Fruit fly (Drosophila melanogaster): Measurements from ENCODE around the gene CG33764.
A peak's percentile ranks its signal among the peaks of the same experiment; 100 is the strongest.

CG33764 gene

DNA sequence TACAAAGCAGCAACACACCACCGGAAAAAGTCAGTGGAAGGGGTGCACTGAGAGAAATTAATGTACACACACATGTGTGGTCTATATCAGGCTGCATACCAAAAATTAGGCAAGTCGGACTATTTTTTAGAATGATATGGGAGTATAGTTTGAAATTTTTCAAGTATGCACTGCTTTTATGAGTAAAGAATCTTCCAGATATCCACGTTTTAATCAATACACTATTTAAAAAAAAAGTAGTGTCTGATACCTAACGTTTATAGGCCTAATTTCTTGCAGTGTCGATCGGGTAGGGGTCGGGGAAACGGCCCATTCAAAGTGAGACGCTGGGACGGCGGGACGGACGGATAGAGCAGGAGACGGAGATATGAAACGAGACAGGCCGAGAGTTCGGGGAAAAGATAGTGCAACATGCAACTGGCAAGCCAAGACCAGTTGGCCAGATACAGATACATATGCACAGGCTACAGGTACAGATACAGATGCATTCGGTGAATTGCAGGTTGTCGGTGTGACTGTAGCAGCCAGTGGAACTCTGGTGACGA is 36.9 kb downstream of the CG33764 start (continued):
- peak; percentile 70 for TF ChIP-seq CG6683 (GFP tag; optimal IDR thresholded peaks at IDR 0.05)
- peak; percentile 65 for TF ChIP-seq Ada2b (GFP tag; IDR thresholded peaks at IDR 0.05)
- TF ChIP-seq sna (GFP tag; IDR thresholded peaks at IDR 0.05; ENCODE audit: partially characterized antibody) = no peak
- TF ChIP-seq zen (tag; optimal IDR thresholded peaks at IDR 0.05) = peak; percentile 99
- peak; percentile 100 for TF ChIP-seq sens (GFP tag)
- TF ChIP-seq kah (GFP tag; optimal IDR thresholded peaks at IDR 0.05) = peak; percentile 87
- TF ChIP-seq CG6854 (GFP tag; optimal IDR thresholded peaks at IDR 0.05) = peak; percentile 61
- TF ChIP-seq bbx (GFP tag; IDR thresholded peaks at IDR 0.05; ENCODE audit: partially characterized antibody) = no peak
- TF ChIP-seq Opbp (GFP tag; IDR thresholded peaks at IDR 0.05; ENCODE audit: partially characterized antibody) = no peak
- peak; percentile 85 for TF ChIP-seq run (tag; optimal IDR thresholded peaks at IDR 0.05)
- no peak; the same call in 1 of the 2 replicates for TF ChIP-seq Oaz (GFP tag; IDR thresholded peaks at IDR 0.05)
- TF ChIP-seq CG13894 (tag; optimal IDR thresholded peaks at IDR 0.05) = no peak
- TF ChIP-seq grn (GFP tag; optimal IDR thresholded peaks at IDR 0.05) = peak; percentile 49
- no peak for TF ChIP-seq Dp (GFP tag; optimal IDR thresholded peaks at IDR 0.05)
- peak; percentile 67 for TF ChIP-seq Meics (GFP tag; optimal IDR thresholded peaks at IDR 0.05)
- peak; percentile 96 for TF ChIP-seq Sox100B (GFP tag; optimal IDR thresholded peaks at IDR 0.05)
- TF ChIP-seq Atf6 (GFP tag; IDR thresholded peaks at IDR 0.05) = peak; percentile 55; the same call in 1 of the 2 replicates
- peak; percentile 94 for TF ChIP-seq CG15601 (tag; optimal IDR thresholded peaks at IDR 0.05)
- peak; percentile 60 for TF ChIP-seq crol (GFP tag; IDR thresholded peaks at IDR 0.05)
- peak; percentile 96 for TF ChIP-seq Sox102F (GFP tag; optimal IDR thresholded peaks at IDR 0.05)
- peak; percentile 87 for TF ChIP-seq CG8765 (GFP tag; IDR thresholded peaks at IDR 0.05)
- TF ChIP-seq CG17359 (tag; optimal IDR thresholded peaks at IDR 0.05) = peak; percentile 94
- TF ChIP-seq YL-1 (GFP tag; optimal IDR thresholded peaks at IDR 0.05) = peak; percentile 80
- peak; percentile 95 for TF ChIP-seq CG10959 (GFP tag; IDR thresholded peaks at IDR 0.05)
- TF ChIP-seq repo (GFP tag; optimal IDR thresholded peaks at IDR 0.05) = peak; percentile 93
- peak; percentile 96 for TF ChIP-seq CG12391 (tag; optimal IDR thresholded peaks at IDR 0.05)
- peak in 1 of 3 experiments; percentile 97 for TF ChIP-seq Stat92E (GFP tag; optimal IDR thresholded peaks at IDR 0.05)
- TF ChIP-seq CG12219 (GFP tag; optimal IDR thresholded peaks at IDR 0.05) = peak; percentile 91
- TF ChIP-seq oc (tag; optimal IDR thresholded peaks at IDR 0.05) = peak; percentile 91
- TF ChIP-seq CG13123 (GFP tag; optimal IDR thresholded peaks at IDR 0.05) = peak; percentile 83
- peak; percentile 97 for TF ChIP-seq CG14710 (tag; optimal IDR thresholded peaks at IDR 0.05)
- no peak for TF ChIP-seq knrl (GFP tag; IDR thresholded peaks at IDR 0.05; ENCODE audit: partially characterized antibody)
- peak; percentile 86 for TF ChIP-seq CG4328 (GFP tag; optimal IDR thresholded peaks at IDR 0.05)
- TF ChIP-seq p53 (GFP tag; optimal IDR thresholded peaks at IDR 0.05) = peak; percentile 83
- peak; percentile 92 for TF ChIP-seq Asciz (GFP tag; optimal IDR thresholded peaks at IDR 0.05)
- TF ChIP-seq CG2129 (GFP tag; IDR thresholded peaks at IDR 0.05; ENCODE audit: partially characterized antibody) = no peak
- TF ChIP-seq CG2712 (tag; optimal IDR thresholded peaks at IDR 0.05) = peak; percentile 98
- peak; percentile 92 for TF ChIP-seq CG10462 (GFP tag; optimal IDR thresholded peaks at IDR 0.05)
- peak; percentile 77 for TF ChIP-seq CG9876 (GFP tag; optimal IDR thresholded peaks at IDR 0.05)
- peak; percentile 46 for TF ChIP-seq MESR4 (GFP tag; optimal IDR thresholded peaks at IDR 0.05)
- TF ChIP-seq CG4854 (GFP tag; optimal IDR thresholded peaks at IDR 0.05) = peak; percentile 85
- peak; percentile 75 for TF ChIP-seq CG10274 (GFP tag; optimal IDR thresholded peaks at IDR 0.05)
- TF ChIP-seq pb (GFP tag; optimal IDR thresholded peaks at IDR 0.05) = peak; percentile 92
- peak; percentile 84 for TF ChIP-seq fd64A (GFP tag; optimal IDR thresholded peaks at IDR 0.05)
- peak; percentile 98 for TF ChIP-seq CG18262 (tag; optimal IDR thresholded peaks at IDR 0.05)
- TF ChIP-seq CG7839 (tag; optimal IDR thresholded peaks at IDR 0.05) = peak; percentile 95
- TF ChIP-seq tup (GFP tag; optimal IDR thresholded peaks at IDR 0.05) = peak; percentile 71
- peak; percentile 96 for TF ChIP-seq CG4820 (GFP tag; optimal IDR thresholded peaks at IDR 0.05)
- no peak for TF ChIP-seq GATAe (GFP tag; conservative IDR thresholded peaks at IDR 0.05)
